Worm (Caenorhabditis elegans): ENCODE measurements around the gene ugt-1.

- TF ChIP-seq W03F9.2 (tag; optimal IDR thresholded peaks at IDR 0.05): no peak
- TF ChIP-seq dao-5 (tag; optimal IDR thresholded peaks at IDR 0.05): no peak
- no peak for TF ChIP-seq him-1 (tag; optimal IDR thresholded peaks at IDR 0.05)
These were observed 13.7 kb upstream of the ugt-1 start, which contains the start of gene abu-1 for ce11 chrV:10381726-10382125.

All from whole organism, L4/young adult.